Fruit fly (Drosophila melanogaster): ENCODE data around the gene CG7377.

CG7377 gene

DNA sequence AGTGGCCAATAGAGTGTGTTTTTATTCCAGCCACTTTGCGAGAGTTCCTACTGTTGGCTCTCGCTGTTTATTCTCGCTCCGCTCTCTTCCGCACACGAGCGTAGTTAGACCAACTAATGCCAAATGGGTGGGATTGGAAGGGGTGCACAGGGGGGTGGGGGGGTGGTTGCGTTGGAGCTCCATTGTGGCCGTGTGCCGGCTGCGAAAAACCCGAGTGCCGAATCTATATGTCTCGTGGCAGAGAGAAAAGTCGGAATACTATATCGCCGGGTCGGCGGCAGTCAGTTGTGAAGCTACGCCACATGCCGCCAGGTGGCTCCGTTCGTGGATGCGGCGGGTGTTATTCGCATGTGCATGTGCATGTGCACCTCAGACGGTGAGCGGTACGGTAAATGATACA is 11.6 kb downstream of the CG7377 start (continued):
- TF ChIP-seq Blimp-1 (GFP tag; optimal IDR thresholded peaks at IDR 0.05) (no peak), svp (GFP tag) (no peak)

- TF ChIP-seq CG7368 (GFP tag; optimal IDR thresholded peaks at IDR 0.05): peak; percentile 72
- no peak for TF ChIP-seq CG31627 (GFP tag; optimal IDR thresholded peaks at IDR 0.05)
- no peak for TF ChIP-seq CG32006 (GFP tag; optimal IDR thresholded peaks at IDR 0.05)
- no peak for TF ChIP-seq eg (GFP tag; IDR thresholded peaks at IDR 0.05)
These were observed 12.5 kb downstream of the CG7377 start for dm6 chr3L:11602040-11602439.

dm6 chr3L:11604227-11604626 is 14.7 kb downstream of the CG7377 start:
- TF ChIP-seq cyc (GFP tag; optimal IDR thresholded peaks at IDR 0.05) (no peak), Lpt (GFP tag; optimal IDR thresholded peaks at IDR 0.05) (no peak), CG15336 (GFP tag; IDR thresholded peaks at IDR 0.05) (no peak), CG3032 (tag; optimal IDR thresholded peaks at IDR 0.05) (no peak), Blimp-1 (GFP tag; optimal IDR thresholded peaks at IDR 0.05) (no peak), CG16779 (tag; optimal IDR thresholded peaks at IDR 0.05) (no peak), CG11902 (GFP tag; optimal IDR thresholded peaks at IDR 0.05) (no peak), CG34406 (GFP tag; optimal IDR thresholded peaks at IDR 0.05) (no peak), CG6276 (GFP tag; optimal IDR thresholded peaks at IDR 0.05) (no peak), CG32006 (GFP tag; optimal IDR thresholded peaks at IDR 0.05) (no peak), CG8119 (GFP tag; IDR thresholded peaks at IDR 0.05) (no peak), fkh (GFP tag; optimal IDR thresholded peaks at IDR 0.05) (no peak), CG11294 (GFP tag; IDR thresholded peaks at IDR 0.05) (no peak), CG4318 (GFP tag; optimal IDR thresholded peaks at IDR 0.05) (no peak), CG9139 (GFP tag; optimal IDR thresholded peaks at IDR 0.05) (no peak), CG10631 (GFP tag; optimal IDR thresholded peaks at IDR 0.05) (no peak), svp (GFP tag) (no peak)

dm6 chr3L:11609153-11609809 is 19.8 kb downstream of the CG7377 start, which contains the start of gene Duba:
Duba (minus strand) TSS chr3L:11609465.
- TF ChIP-seq CG1621 (tag; optimal IDR thresholded peaks at IDR 0.05) (peak; percentile 99), Sox14 (GFP tag; optimal IDR thresholded peaks at IDR 0.05) (peak; percentile 9), CG15336 (GFP tag; IDR thresholded peaks at IDR 0.05) (0 out of 2 replicates have a peak, but pooled peaks have one; percentile 44), CG8119 (GFP tag; IDR thresholded peaks at IDR 0.05) (no peak), Blimp-1 (GFP tag; optimal IDR thresholded peaks at IDR 0.05) (no peak), Eip78C (GFP tag) (peak; percentile 71), ss (GFP tag; optimal IDR thresholded peaks at IDR 0.05) (peak in 1 of 2 experiments; percentile 38), CG11294 (GFP tag; IDR thresholded peaks at IDR 0.05) (no peak)

DNA sequence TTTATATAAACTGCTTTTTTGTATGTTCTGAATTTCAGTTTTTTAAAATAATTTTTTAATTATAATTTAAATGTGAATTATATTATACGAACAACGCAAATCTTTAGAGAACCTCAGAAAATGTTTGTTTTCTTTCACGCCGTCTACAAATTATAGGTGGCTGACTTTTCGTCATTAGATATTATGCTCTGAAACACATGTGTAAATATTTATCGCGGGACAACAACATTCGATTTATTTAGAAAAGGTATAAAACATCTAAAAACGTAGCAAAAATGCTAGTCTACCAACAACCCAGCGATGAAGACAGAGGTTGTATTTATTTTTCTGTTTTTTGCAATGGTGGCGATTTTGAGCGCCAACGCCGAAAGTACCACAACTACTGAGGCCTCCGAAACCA is 20.3 kb downstream of the CG7377 start, which contains the start of gene CG42832:
TSS of gene CG42832 (plus strand) at position 301 of the 400 bp plus-strand sequence.
- no peak for TF ChIP-seq acj6 (GFP tag; optimal IDR thresholded peaks at IDR 0.05)
- no peak for TF ChIP-seq dsx (GFP tag; optimal IDR thresholded peaks at IDR 0.05; ENCODE audit: poor library complexity, severe bottlenecking)
- TF ChIP-seq CG34406 (GFP tag; optimal IDR thresholded peaks at IDR 0.05): no peak
- no peak for TF ChIP-seq Hr38 (GFP tag; optimal IDR thresholded peaks at IDR 0.05)
- peak; percentile 5 for TF ChIP-seq fkh (GFP tag; optimal IDR thresholded peaks at IDR 0.05)

DNA sequence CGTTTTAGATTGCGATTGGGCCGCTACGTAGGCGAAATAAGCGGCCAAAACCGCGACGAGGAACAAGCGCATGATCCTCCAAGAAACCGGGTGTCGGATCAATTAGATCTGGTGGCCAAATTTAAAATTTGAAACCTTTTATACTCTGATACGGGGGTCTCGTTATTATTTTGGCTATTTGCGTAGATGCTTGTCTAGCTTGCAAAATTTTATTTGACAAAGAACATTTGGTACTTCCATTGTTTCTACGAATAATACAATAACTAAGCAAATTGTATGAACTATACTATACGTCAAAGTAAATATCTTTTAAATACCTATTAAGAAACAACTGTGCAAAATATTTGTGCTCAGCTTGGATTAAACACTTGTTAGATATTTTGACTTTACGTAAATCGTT is 30.5 kb downstream of the CG7377 start, which contains the start of gene Muc68Ca:
TSS of gene Muc68Ca (minus strand) at position 101 of the 400 bp plus-strand sequence.
- TF ChIP-seq Sox15 (GFP tag; optimal IDR thresholded peaks at IDR 0.05) (no peak), OdsH (GFP tag; optimal IDR thresholded peaks at IDR 0.05) (no peak), Met (GFP tag; optimal IDR thresholded peaks at IDR 0.05) (no peak), Gug (GFP tag; IDR thresholded peaks at IDR 0.05) (no peak), Ets21C (GFP tag; optimal IDR thresholded peaks at IDR 0.05) (no peak), CG11902 (GFP tag; optimal IDR thresholded peaks at IDR 0.05) (no peak), Hr4 (GFP tag; optimal IDR thresholded peaks at IDR 0.05) (no peak), CG15336 (GFP tag; IDR thresholded peaks at IDR 0.05) (no peak), Smox (GFP tag; optimal IDR thresholded peaks at IDR 0.05) (no peak), CG6276 (GFP tag; optimal IDR thresholded peaks at IDR 0.05) (no peak), CG7368 (GFP tag; optimal IDR thresholded peaks at IDR 0.05) (no peak), CG6792 (GFP tag; optimal IDR thresholded peaks at IDR 0.05) (no peak), CG16779 (tag; optimal IDR thresholded peaks at IDR 0.05) (no peak), topi (GFP tag; optimal IDR thresholded peaks at IDR 0.05) (no peak), ss (GFP tag; optimal IDR thresholded peaks at IDR 0.05) (no peak), CG11294 (GFP tag; IDR thresholded peaks at IDR 0.05) (no peak), dsx (GFP tag; optimal IDR thresholded peaks at IDR 0.05; ENCODE audit: poor library complexity, severe bottlenecking) (no peak), Hr38 (GFP tag; optimal IDR thresholded peaks at IDR 0.05) (no peak)
